Worm (Caenorhabditis elegans): ENCODE results near the gene str-236.

DNA sequence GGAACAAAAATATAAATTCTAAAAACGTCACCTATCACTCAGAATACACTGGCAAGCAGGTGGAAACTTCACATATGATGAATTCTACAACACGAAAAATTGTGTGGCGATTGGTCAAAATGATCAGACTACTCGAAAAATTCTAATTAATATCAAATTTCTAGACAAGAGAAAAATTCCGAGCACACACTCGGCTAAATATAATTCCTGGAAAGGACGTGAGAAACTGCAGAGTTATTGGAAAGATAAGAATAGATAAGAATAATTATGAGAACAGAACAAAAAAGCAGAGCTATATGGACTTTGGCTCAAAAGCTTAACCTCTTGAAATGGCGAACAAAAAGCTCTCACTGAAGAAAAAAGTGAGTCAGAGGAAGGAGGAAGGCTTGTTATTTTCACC lies 40.6 kb downstream of the str-236 start:
- TF ChIP-seq ekl-4 (GFP tag; IDR thresholded peaks at IDR 0.05): no peak
- no peak for TF ChIP-seq lin-35 (GFP tag; optimal IDR thresholded peaks at IDR 0.05)
- no peak for TF ChIP-seq snpc-4 (GFP tag; optimal IDR thresholded peaks at IDR 0.05)
- no peak for TF ChIP-seq snpc-4 (tag; optimal IDR thresholded peaks at IDR 0.05)
- TF ChIP-seq hsf-1 (GFP tag; IDR thresholded peaks at IDR 0.05): no peak
- TF ChIP-seq hlh-12 (tag; optimal IDR thresholded peaks at IDR 0.05): no peak
- TF ChIP-seq K12H6.12 (tag; optimal IDR thresholded peaks at IDR 0.05): no peak
- no peak for TF ChIP-seq hmg-20 (GFP tag; IDR thresholded peaks at IDR 0.05)
